Worm (Caenorhabditis elegans): ENCODE data around the gene ZC449.4.

The ZC449.4 gene

DNA sequence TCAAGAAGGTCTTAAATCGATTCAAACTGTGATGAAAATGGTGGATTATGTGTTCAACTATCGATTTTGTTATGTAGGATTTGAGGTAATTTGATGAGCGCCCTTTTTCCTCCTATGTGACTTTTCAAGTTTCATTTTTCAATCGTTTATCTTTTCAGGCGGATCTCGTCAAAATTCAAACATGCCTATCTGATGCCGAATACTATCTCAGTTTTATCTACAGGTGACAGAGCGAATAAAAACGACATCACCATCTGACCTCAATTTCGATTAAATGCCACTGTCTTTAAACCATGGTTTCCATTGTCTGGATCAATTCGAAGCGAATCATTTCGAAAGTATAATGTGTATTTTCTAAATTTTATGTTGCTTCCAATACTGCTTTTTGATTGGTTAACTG is 28.0 kb upstream of the ZC449.4 start:
- TF ChIP-seq pha-4 (tag; optimal IDR thresholded peaks at IDR 0.05) = no peak
- no peak for TF ChIP-seq pbrm-1 (GFP tag; IDR thresholded peaks at IDR 0.05)
- no peak for TF ChIP-seq lin-26 (GFP tag; IDR thresholded peaks at IDR 0.05)
- TF ChIP-seq chd-7 (tag; optimal IDR thresholded peaks at IDR 0.05) = no peak
- TF ChIP-seq ceh-27 (GFP tag; optimal IDR thresholded peaks at IDR 0.05) = no peak
- TF ChIP-seq egl-18 (GFP tag; IDR thresholded peaks at IDR 0.05) = no peak
- TF ChIP-seq nfya-2 (GFP tag; IDR thresholded peaks at IDR 0.05) = no peak
- TF ChIP-seq K11D2.4 (GFP tag; IDR thresholded peaks at IDR 0.05) = no peak
- no peak for TF ChIP-seq snpc-3.4 (tag; optimal IDR thresholded peaks at IDR 0.05)
- TF ChIP-seq Y67H2A.10 (GFP tag; conservative IDR thresholded peaks at IDR 0.05) = no peak
- TF ChIP-seq rcor-1 (GFP tag; IDR thresholded peaks at IDR 0.05) = no peak
- TF ChIP-seq tlf-1 (GFP tag; optimal IDR thresholded peaks at IDR 0.05) = no peak
- no peak for TF ChIP-seq snpc-4 (GFP tag; optimal IDR thresholded peaks at IDR 0.05)
- TF ChIP-seq snpc-4 (tag; optimal IDR thresholded peaks at IDR 0.05) = no peak
- no peak for TF ChIP-seq aptf-2 (GFP tag; conservative IDR thresholded peaks at IDR 0.05)
- no peak for TF ChIP-seq Y95B8A.8 (GFP tag; IDR thresholded peaks at IDR 0.05)
- TF ChIP-seq ets-4 (GFP tag; optimal IDR thresholded peaks at IDR 0.05) = no peak
- TF ChIP-seq cebp-2 (GFP tag; IDR thresholded peaks at IDR 0.05) = no peak
- no peak for TF ChIP-seq nhr-80 (tag; optimal IDR thresholded peaks at IDR 0.05)

DNA sequence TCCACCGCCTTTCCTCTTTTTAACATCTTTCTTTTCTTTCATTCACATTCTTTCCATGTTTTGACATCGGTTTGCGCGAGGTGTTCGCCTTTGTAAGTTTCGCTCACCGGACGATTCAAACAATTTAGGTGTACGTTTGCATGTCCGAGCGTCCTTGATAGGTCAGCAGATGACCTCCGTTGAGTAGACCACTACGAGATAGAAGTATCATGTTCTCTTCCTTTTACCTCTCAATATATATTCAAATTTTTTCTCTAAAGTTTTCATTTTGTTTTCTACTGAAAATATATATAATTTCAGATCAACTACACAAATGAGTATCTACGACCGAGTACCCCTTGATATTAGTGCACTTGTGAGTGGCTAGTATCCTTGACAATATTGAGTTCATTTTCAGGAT is 27.0 kb upstream of the ZC449.4 start, which contains the start of gene C24H10.3:
C24H10.3 (plus strand) TSS at position 301 of the 400 bp plus-strand sequence.
- TF ChIP-seq Y67H2A.10 (GFP tag; conservative IDR thresholded peaks at IDR 0.05) (no peak), F49E8.2 (tag; optimal IDR thresholded peaks at IDR 0.05; ENCODE audit: insufficient read depth) (no peak), F10E7.11 (tag; optimal IDR thresholded peaks at IDR 0.05) (no peak), nfya-2 (GFP tag; IDR thresholded peaks at IDR 0.05) (no peak), Y95B8A.8 (GFP tag; IDR thresholded peaks at IDR 0.05) (no peak), nhr-120 (GFP tag; IDR thresholded peaks at IDR 0.05) (no peak), bed-1 (GFP tag; IDR thresholded peaks at IDR 0.05) (no peak), die-1 (tag; optimal IDR thresholded peaks at IDR 0.05) (no peak), F52B5.7 (tag; optimal IDR thresholded peaks at IDR 0.05) (no peak), F22D6.2 (tag; optimal IDR thresholded peaks at IDR 0.05) (no peak), egl-18 (GFP tag; IDR thresholded peaks at IDR 0.05) (no peak), mcd-1 (GFP tag; IDR thresholded peaks at IDR 0.05) (no peak)

- TF ChIP-seq pha-4 (tag; optimal IDR thresholded peaks at IDR 0.05) = no peak
- peak; percentile 60 for TF ChIP-seq ztf-18 (tag; optimal IDR thresholded peaks at IDR 0.05)
These were observed 25.4 kb upstream of the ZC449.4 start, which contains the start of gene C24H10.4 for ce11 chrX:5059163-5059562. Gene C24H10.4, minus strand, starts transcription at chrX:5059263.

DNA sequence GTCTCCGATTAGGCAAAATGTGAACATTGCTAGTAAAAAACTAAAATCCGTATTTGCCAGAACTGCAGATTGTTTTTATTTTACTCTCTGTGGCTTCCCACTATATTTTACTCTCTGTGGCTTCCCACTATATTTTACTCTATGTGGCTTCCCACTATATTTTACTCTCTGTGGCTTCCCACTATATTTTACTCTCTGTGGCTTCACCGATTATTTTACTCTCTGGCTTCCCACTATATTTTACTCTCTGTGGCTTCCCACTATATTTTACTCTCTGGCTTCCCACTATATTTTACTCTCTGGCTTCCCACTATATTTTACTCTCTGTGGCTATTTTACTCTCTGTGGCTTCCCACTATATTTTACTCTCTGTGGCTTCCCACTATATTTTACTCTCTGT is 22.4 kb upstream of the ZC449.4 start:
- peak; percentile 2 for TF ChIP-seq mes-4 (tag; optimal IDR thresholded peaks at IDR 0.05)
- TF ChIP-seq die-1 (tag; optimal IDR thresholded peaks at IDR 0.05) = peak; percentile 9

ce11 chrX:5043887-5044286 is 10.1 kb upstream of the ZC449.4 start, which contains the start of gene Y64H9A.2:
Gene Y64H9A.2, plus strand, starts transcription at chrX:5043976.
- TF ChIP-seq rec-8 (tag; optimal IDR thresholded peaks at IDR 0.05) = no peak
- TF ChIP-seq egrh-3 (GFP tag; IDR thresholded peaks at IDR 0.05) = no peak
- no peak for TF ChIP-seq mel-28 (tag; optimal IDR thresholded peaks at IDR 0.05; ENCODE audit: borderline replicate concordance)
- TF ChIP-seq egl-44 (GFP tag; IDR thresholded peaks at IDR 0.05) = no peak
- no peak for TF ChIP-seq sea-2 (GFP tag; IDR thresholded peaks at IDR 0.05)
- TF ChIP-seq somi-1 (GFP tag; optimal IDR thresholded peaks at IDR 0.05) = no peak
- TF ChIP-seq dpl-1 (GFP tag; optimal IDR thresholded peaks at IDR 0.05) = no peak
- no peak for TF ChIP-seq F49E8.2 (tag; optimal IDR thresholded peaks at IDR 0.05; ENCODE audit: insufficient read depth)
